Fruit fly (Drosophila melanogaster) whole organism, embryonic: ENCODE data around the gene CG32137.
A peak's percentile ranks its signal among the peaks of the same experiment; 100 is the strongest.

Source experiments
- Bgb ChIP-seq: fragments of 200-800 bp; sonication (Bioruptor generic); IDR thresholded peaks from 2 replicates; pipeline ENCODE4 v1.3.6; 2022; ENCODE audit warnings: missing biosample characterization, missing genetic modification characterization; ENCODE audit not compliant: partially characterized antibody
- CG10462 ChIP-seq: fragments of 200-800 bp; sonication (Bioruptor generic); optimal IDR thresholded peaks from 2 replicates; lab custom pipeline; 2016; ENCODE audit warnings: missing biosample characterization, missing genetic modification characterization
- CG11695 ChIP-seq: fragments of 200-800 bp; sonication (Bioruptor generic); IDR thresholded peaks from 3 replicates; pipeline ENCODE4 v1.3.6; 2022; ENCODE audit warnings: missing biosample characterization, missing genetic modification characterization
- CG12155 ChIP-seq: fragments of 200-800 bp; sonication (Bioruptor generic); optimal IDR thresholded peaks from 3 replicates; lab custom pipeline; 2016; ENCODE audit warnings: missing biosample characterization, missing genetic modification characterization
- CG13287 ChIP-seq: fragments of 200-800 bp; sonication (Bioruptor generic); IDR thresholded peaks from 2 replicates; pipeline ENCODE4 v1.3.6; 2022; ENCODE audit warnings: missing biosample characterization, missing genetic modification characterization; ENCODE audit not compliant: partially characterized antibody
- CG13424 ChIP-seq: fragments of 200-800 bp; sonication (Bioruptor generic); optimal IDR thresholded peaks from 2 replicates; lab custom pipeline; 2019; ENCODE audit warnings: missing biosample characterization, mild to moderate bottlenecking, missing genetic modification characterization, moderate library complexity
- CG13894 ChIP-seq: fragments of 200-800 bp; sonication (Bioruptor generic); optimal IDR thresholded peaks from 3 replicates; lab custom pipeline; 2018; ENCODE audit warnings: missing biosample characterization, mild to moderate bottlenecking, missing genetic modification characterization, moderate library complexity
- CG15011 ChIP-seq: fragments of 200-800 bp; sonication (Bioruptor generic); optimal IDR thresholded peaks from 3 replicates; lab custom pipeline; 2018; ENCODE audit warnings: missing biosample characterization, mild to moderate bottlenecking, missing genetic modification characterization
- CG15269 ChIP-seq: fragments of 200-800 bp; sonication (Bioruptor generic); optimal IDR thresholded peaks from 2 replicates; lab custom pipeline; 2018; ENCODE audit warnings: missing biosample characterization, mild to moderate bottlenecking, missing genetic modification characterization, moderate library complexity
- CG17186 ChIP-seq: fragments of 200-800 bp; sonication (Bioruptor generic); optimal IDR thresholded peaks from 3 replicates; lab custom pipeline; 2017; ENCODE audit warnings: missing biosample characterization, missing genetic modification reagents, missing genetic modification characterization
- CG18619 ChIP-seq: fragments of 200-800 bp; sonication (Bioruptor generic); optimal IDR thresholded peaks from 3 replicates; lab custom pipeline; 2017; ENCODE audit warnings: missing biosample characterization, mild to moderate bottlenecking, missing genetic modification characterization
- CG2202 ChIP-seq: fragments of 200-800 bp; sonication (Bioruptor generic); optimal IDR thresholded peaks from 2 replicates; lab custom pipeline; 2018; ENCODE audit warnings: missing biosample characterization, mild to moderate bottlenecking, missing genetic modification characterization
- CG31365 ChIP-seq: fragments of 200-800 bp; sonication (Bioruptor generic); optimal IDR thresholded peaks from 2 replicates; lab custom pipeline; 2018; ENCODE audit warnings: missing biosample characterization, mild to moderate bottlenecking, missing genetic modification characterization
- CG43689 ChIP-seq: fragments of 200-800 bp; sonication (Bioruptor generic); IDR thresholded peaks from 2 replicates; pipeline ENCODE4 v1.3.6; 2022; ENCODE audit warnings: missing biosample characterization, missing genetic modification characterization
- CG5953 ChIP-seq: fragments of 200-800 bp; sonication (Bioruptor generic); IDR thresholded peaks from 2 replicates; pipeline ENCODE4 v1.3.6; 2022; ENCODE audit warnings: missing biosample characterization, missing genetic modification characterization
- CG6272 ChIP-seq: fragments of 200-800 bp; sonication (Bioruptor generic); IDR thresholded peaks from 2 replicates; pipeline ENCODE4 v1.3.6; 2022; ENCODE audit warnings: missing biosample characterization, missing genetic modification characterization
- CG7786 ChIP-seq: fragments of 200-800 bp; sonication (Bioruptor generic); optimal IDR thresholded peaks from 2 replicates; lab custom pipeline; 2016; ENCODE audit warnings: missing biosample characterization, missing genetic modification characterization
- CG7839 ChIP-seq: fragments of 200-800 bp; sonication (Bioruptor generic); optimal IDR thresholded peaks from 3 replicates; lab custom pipeline; 2018; ENCODE audit warnings: missing biosample characterization, mild to moderate bottlenecking, missing genetic modification characterization, moderate library complexity
- CG9797 ChIP-seq: fragments of 200-800 bp; sonication (Bioruptor generic); optimal IDR thresholded peaks from 3 replicates; lab custom pipeline; 2018; ENCODE audit warnings: missing biosample characterization, mild to moderate bottlenecking, missing genetic modification characterization
- CHES-1-like ChIP-seq: fragments of 200-800 bp; sonication (Bioruptor generic); optimal IDR thresholded peaks from 2 replicates; lab custom pipeline; 2016; ENCODE audit warnings: missing biosample characterization, missing genetic modification characterization
- CTCF ChIP-seq: fragments of 200-800 bp; sonication (Bioruptor generic); optimal IDR thresholded peaks from 2 replicates; lab custom pipeline; 2017; ENCODE audit warnings: missing biosample characterization, mild to moderate bottlenecking, missing genetic modification characterization, moderate library complexity
- Doc3 ChIP-seq: fragments of 200-800 bp; sonication (Bioruptor generic); IDR thresholded peaks from 3 replicates; pipeline ENCODE4 v1.3.6; 2022; ENCODE audit warnings: missing biosample characterization, missing genetic modification characterization; ENCODE audit not compliant: partially characterized antibody
- Drgx ChIP-seq: fragments of 200-800 bp; sonication (Bioruptor generic); IDR thresholded peaks from 2 replicates; pipeline ENCODE4 v1.3.6; 2022; ENCODE audit warnings: missing biosample characterization, missing genetic modification characterization
- GATAe ChIP-seq: fragments of 200-800 bp; sonication (Bioruptor generic); conservative IDR thresholded peaks from 2 replicates; pipeline ENCODE4 v1.3.6; 2022; ENCODE audit warnings: missing biosample characterization, missing genetic modification characterization
- Hr51 ChIP-seq, 2 experiments: fragments of 200-800 bp; sonication (Bioruptor generic); optimal IDR thresholded peaks; 2 replicates in 1 of 2; 3 replicates in 1 of 2; lab custom pipeline; 2016 to 2018; ENCODE audit warnings: missing biosample characterization in 2 of 2, missing genetic modification characterization in 2 of 2, mild to moderate bottlenecking in 1 of 2, moderate library complexity in 1 of 2
- NC2β ChIP-seq: fragments of 200-800 bp; sonication (Bioruptor generic); optimal IDR thresholded peaks from 2 replicates; lab custom pipeline; 2016; ENCODE audit warnings: missing biosample characterization, missing genetic modification characterization
- Neu2 ChIP-seq: fragments of 200-800 bp; sonication (Bioruptor generic); optimal IDR thresholded peaks from 3 replicates; lab custom pipeline; 2016; ENCODE audit warnings: missing biosample characterization, missing genetic modification characterization, borderline replicate concordance
- NfI ChIP-seq: fragments of 200-800 bp; sonication (Bioruptor generic); optimal IDR thresholded peaks from 3 replicates; lab custom pipeline; 2018; ENCODE audit warnings: missing biosample characterization, mild to moderate bottlenecking, missing genetic modification characterization, moderate library complexity
- Sin3A ChIP-seq: fragments of >200 bp; optimal IDR thresholded peaks from 2 replicates; lab custom pipeline; 2018
- Sox100B ChIP-seq: fragments of 200-800 bp; sonication (Bioruptor generic); optimal IDR thresholded peaks from 3 replicates; lab custom pipeline; 2018; ENCODE audit warnings: missing biosample characterization, mild to moderate bottlenecking, missing genetic modification characterization
- Usf ChIP-seq: fragments of 200-800 bp; sonication (Bioruptor generic); optimal IDR thresholded peaks from 2 replicates; lab custom pipeline; 2017; ENCODE audit warnings: missing genotype, missing biosample characterization, missing genetic modification characterization
- abd-A ChIP-seq: fragments of 200-800 bp; sonication (Bioruptor generic); optimal IDR thresholded peaks from 3 replicates; lab custom pipeline; 2019; ENCODE audit warnings: missing biosample characterization, mild to moderate bottlenecking, missing genetic modification characterization, moderate library complexity
- al ChIP-seq: fragments of 200-800 bp; sonication (Bioruptor generic); IDR thresholded peaks from 2 replicates; pipeline ENCODE4 v1.3.6; 2022; ENCODE audit warnings: missing biosample characterization, missing genetic modification characterization
- amos ChIP-seq: fragments of 200-800 bp; sonication (Bioruptor generic); IDR thresholded peaks from 2 replicates; pipeline ENCODE4 v1.3.6; 2022; ENCODE audit warnings: missing biosample characterization, missing genetic modification characterization; ENCODE audit not compliant: partially characterized antibody
- bigmax ChIP-seq: fragments of 200-800 bp; sonication (Bioruptor generic); optimal IDR thresholded peaks from 2 replicates; lab custom pipeline; 2018; ENCODE audit warnings: missing biosample characterization, mild to moderate bottlenecking, missing genetic modification characterization
- bsh ChIP-seq, 2 experiments: fragments of 200-800 bp; sonication (Bioruptor generic); optimal IDR thresholded peaks; 2 replicates each; lab custom pipeline; 2017 to 2018; ENCODE audit warnings: mild to moderate bottlenecking in 2 of 2, missing biosample characterization in 2 of 2, missing genetic modification characterization in 2 of 2, moderate library complexity in 1 of 2
- esg ChIP-seq: fragments of 200-800 bp; sonication (Bioruptor generic); conservative IDR thresholded peaks from 2 replicates; pipeline ENCODE4 v1.3.6; 2022; ENCODE audit warnings: missing biosample characterization, missing genetic modification characterization
- fd96Cb ChIP-seq: fragments of 200-800 bp; sonication (Bioruptor generic); optimal IDR thresholded peaks from 2 replicates; lab custom pipeline; 2018; ENCODE audit warnings: missing biosample characterization, mild to moderate bottlenecking, missing genetic modification characterization, moderate library complexity
- fru ChIP-seq: fragments of >200 bp; optimal IDR thresholded peaks from 2 replicates; lab custom pipeline; 2017
- grau ChIP-seq: fragments of 200-800 bp; optimal IDR thresholded peaks from 3 replicates; lab custom pipeline; 2019; ENCODE audit warnings: missing biosample characterization, mild to moderate bottlenecking, missing genetic modification characterization, moderate library complexity
- gsb ChIP-seq: fragments of 200-800 bp; sonication (Bioruptor generic); IDR thresholded peaks from 2 replicates; pipeline ENCODE4 v1.3.6; 2022; ENCODE audit warnings: missing biosample characterization, missing genetic modification characterization
- lbe ChIP-seq: fragments of 200-800 bp; sonication (Bioruptor generic); optimal IDR thresholded peaks from 2 replicates; lab custom pipeline; 2016; ENCODE audit warnings: missing biosample characterization, mild to moderate bottlenecking, missing genetic modification characterization
- lmd ChIP-seq: fragments of 200-800 bp; sonication (Bioruptor generic); IDR thresholded peaks from 2 replicates; pipeline ENCODE4 v1.3.6; 2022; ENCODE audit warnings: missing biosample characterization, missing genetic modification characterization
- nerfin-1 ChIP-seq: fragments of 200-800 bp; sonication (Bioruptor generic); optimal IDR thresholded peaks from 3 replicates; lab custom pipeline; 2019; ENCODE audit warnings: missing biosample characterization, mild to moderate bottlenecking, missing genetic modification characterization, moderate library complexity
- onecut ChIP-seq: fragments of 200-800 bp; sonication (Bioruptor generic); IDR thresholded peaks from 2 replicates; pipeline ENCODE4 v1.3.6; 2022; ENCODE audit warnings: missing biosample characterization, missing genetic modification characterization
- p53 ChIP-seq: fragments of 200-800 bp; sonication (Bioruptor generic); optimal IDR thresholded peaks from 2 replicates; lab custom pipeline; 2016; ENCODE audit warnings: missing biosample characterization, missing genetic modification characterization
- ranshi ChIP-seq: fragments of 200-800 bp; sonication (Bioruptor generic); IDR thresholded peaks from 2 replicates; pipeline ENCODE4 v1.3.6; 2022; ENCODE audit warnings: missing biosample characterization, missing genetic modification characterization
- sim ChIP-seq: fragments of 200-800 bp; sonication (Bioruptor generic); IDR thresholded peaks from 2 replicates; pipeline ENCODE4 v1.3.6; 2022; ENCODE audit warnings: missing biosample characterization, missing genetic modification characterization
- sisA ChIP-seq: fragments of 200-800 bp; sonication (Bioruptor generic); IDR thresholded peaks from 2 replicates; pipeline ENCODE4 v1.3.6; 2022; ENCODE audit warnings: missing biosample characterization, missing genetic modification characterization
- sqz ChIP-seq: fragments of 200-800 bp; sonication (Bioruptor generic); optimal IDR thresholded peaks from 3 replicates; lab custom pipeline; 2018; ENCODE audit warnings: missing biosample characterization, mild to moderate bottlenecking, missing genetic modification characterization
- stc ChIP-seq: fragments of 200-800 bp; sonication (Bioruptor generic); IDR thresholded peaks from 2 replicates; pipeline ENCODE4 v1.3.6; 2022; ENCODE audit warnings: missing biosample characterization, missing genetic modification characterization
- zen ChIP-seq: fragments of 200-800 bp; sonication (Bioruptor generic); optimal IDR thresholded peaks from 3 replicates; lab custom pipeline; 2018; ENCODE audit warnings: missing biosample characterization, mild to moderate bottlenecking, missing genetic modification characterization, moderate library complexity

Gene CG32137

dm6 chr3L:13905515-13905914 is 33.5 kb upstream of the CG32137 start (continued):
- TF ChIP-seq lmd (peak; percentile 47), grau (tag; lab: Kevin White, UChicago) (peak; percentile 85), abd-A (no peak), Sox100B (GFP tag; lab: Kevin White, UChicago) (peak; percentile 80), Hr51 (GFP tag; optimal IDR thresholded peaks at IDR 0.05; lab: Kevin White, UChicago) (peak in 1 of 2 experiments; percentile 88), CG7839 (peak; percentile 86), esg (GFP tag; lab: Robert Waterston, UW) (0 out of 2 replicates have a peak, but pooled peaks have one; percentile 11), ranshi (no peak), CTCF (GFP tag; lab: Kevin White, UChicago) (no peak), CG13287 (GFP tag; lab: Robert Waterston, UW) (no peak), Doc3 (GFP tag; lab: Robert Waterston, UW) (no peak), CG17186 (GFP tag; lab: Kevin White, UChicago) (no peak), CG12155 (peak; percentile 16), CG15269 (tag; lab: Kevin White, UChicago) (peak; percentile 82), Usf (GFP tag; lab: Kevin White, UChicago) (no peak), NfI (GFP tag; lab: Kevin White, UChicago) (peak; percentile 54), CG7786 (GFP tag; lab: Kevin White, UChicago) (no peak), bigmax (GFP tag; lab: Kevin White, UChicago) (no peak), al (GFP tag; lab: Robert Waterston, UW) (no peak), stc (GFP tag; lab: Robert Waterston, UW) (peak; percentile 50; the same call in 1 of the 2 replicates), sim (GFP tag; lab: Robert Waterston, UW) (no peak), zen (tag; lab: Kevin White, UChicago) (peak; percentile 16), CG18619 (peak; percentile 66), Drgx (GFP tag; lab: Robert Waterston, UW) (no peak), sisA (GFP tag; lab: Robert Waterston, UW) (peak; percentile 19; the same call in 1 of the 2 replicates), CG31365 (tag; lab: Kevin White, UChicago) (no peak), CHES-1-like (GFP tag; lab: Kevin White, UChicago) (no peak), CG13424 (tag; lab: Kevin White, UChicago) (peak; percentile 80), CG43689 (GFP tag; lab: Robert Waterston, UW) (0 out of 2 replicates have a peak, but pooled peaks have one; percentile 27), gsb (GFP tag; lab: Robert Waterston, UW) (no peak), CG11695 (GFP tag; lab: Robert Waterston, UW) (peak; percentile 71; the same call in 2 of the 3 replicates), Bgb (GFP tag; lab: Robert Waterston, UW) (no peak), CG2202 (no peak), amos (no peak), p53 (GFP tag; lab: Kevin White, UChicago) (no peak), nerfin-1 (peak; percentile 36), CG15011 (peak; percentile 65), sqz (GFP tag; lab: Kevin White, UChicago) (peak; percentile 21), onecut (GFP tag; lab: Robert Waterston, UW) (peak; percentile 56; the same call in 1 of the 2 replicates), GATAe (GFP tag; lab: Robert Waterston, UW) (no peak), lbe (no peak), Sin3A (lab: Kevin White, UChicago) (no peak), NC2β (GFP tag; lab: Kevin White, UChicago) (no peak), Neu2 (GFP tag; lab: Kevin White, UChicago) (no peak), CG13894 (tag; lab: Kevin White, UChicago) (peak; percentile 55), CG6272 (GFP tag; lab: Robert Waterston, UW) (no peak), CG9797 (GFP tag; lab: Kevin White, UChicago) (no peak), fd96Cb (tag; lab: Kevin White, UChicago) (peak; percentile 63), CG10462 (GFP tag; lab: Kevin White, UChicago) (peak; percentile 16), CG5953 (GFP tag; lab: Robert Waterston, UW) (no peak; the same call in 1 of the 2 replicates), fru (lab: Kevin White, UChicago) (no peak), bsh (GFP tag; optimal IDR thresholded peaks at IDR 0.05; lab: Kevin White, UChicago) (peak in 1 of 2 experiments; percentile 52)
